Fruit fly (Drosophila melanogaster) whole organism, embryonic: ENCODE data around the gene CG10353.

Experiments
- Atf3 ChIP-seq: fragments of 200-800 bp; sonication (Bioruptor generic); optimal IDR thresholded peaks from 3 replicates; lab custom pipeline; 2016; ENCODE audit warnings: missing biosample characterization, missing genetic modification characterization
- CG10431 ChIP-seq: fragments of 200-800 bp; sonication (Bioruptor generic); optimal IDR thresholded peaks from 3 replicates; lab custom pipeline; 2018; ENCODE audit warnings: missing biosample characterization, mild to moderate bottlenecking, missing genetic modification characterization
- CG11085 ChIP-seq: fragments of 200-800 bp; sonication (Bioruptor generic); IDR thresholded peaks from 2 replicates; pipeline ENCODE4 v1.3.6; 2022; ENCODE audit warnings: missing biosample characterization, missing genetic modification characterization
- CG13424 ChIP-seq: fragments of 200-800 bp; sonication (Bioruptor generic); optimal IDR thresholded peaks from 2 replicates; lab custom pipeline; 2019; ENCODE audit warnings: missing biosample characterization, mild to moderate bottlenecking, missing genetic modification characterization, moderate library complexity
- CG1647 ChIP-seq: fragments of 200-800 bp; sonication (Bioruptor generic); optimal IDR thresholded peaks from 3 replicates; lab custom pipeline; 2016; ENCODE audit warnings: missing biosample characterization, missing genetic modification characterization
- CG17568 ChIP-seq: fragments of 200-800 bp; sonication (Bioruptor generic); optimal IDR thresholded peaks from 2 replicates; lab custom pipeline; 2018; ENCODE audit warnings: missing biosample characterization, mild to moderate bottlenecking, missing genetic modification characterization, moderate library complexity
- CG2202 ChIP-seq: fragments of 200-800 bp; sonication (Bioruptor generic); optimal IDR thresholded peaks from 2 replicates; lab custom pipeline; 2018; ENCODE audit warnings: missing biosample characterization, mild to moderate bottlenecking, missing genetic modification characterization
- CG30020 ChIP-seq: fragments of 200-800 bp; optimal IDR thresholded peaks from 2 replicates; lab custom pipeline; 2019; ENCODE audit warnings: missing biosample characterization, mild to moderate bottlenecking, missing genetic modification characterization, moderate library complexity
- CG3065 ChIP-seq: fragments of 200-800 bp; sonication (Bioruptor generic); optimal IDR thresholded peaks from 2 replicates; lab custom pipeline; 2016; ENCODE audit warnings: missing biosample characterization, missing genetic modification characterization
- CG31224 ChIP-seq: fragments of 200-800 bp; sonication (Bioruptor generic); IDR thresholded peaks from 2 replicates; pipeline ENCODE4 v1.3.6; 2022; ENCODE audit warnings: missing biosample characterization, missing genetic modification characterization
- CG31388 ChIP-seq: fragments of 200-800 bp; sonication (Bioruptor generic); optimal IDR thresholded peaks from 2 replicates; lab custom pipeline; 2016; ENCODE audit warnings: missing biosample characterization, missing genetic modification characterization
- CG34224 ChIP-seq: fragments of 200-800 bp; sonication (Bioruptor generic); IDR thresholded peaks from 3 replicates; pipeline ENCODE4 v1.3.6; 2022; ENCODE audit warnings: missing biosample characterization, missing genetic modification characterization; ENCODE audit not compliant: partially characterized antibody
- CG3838 ChIP-seq: fragments of 200-800 bp; sonication (Bioruptor generic); optimal IDR thresholded peaks from 3 replicates; lab custom pipeline; 2016; ENCODE audit warnings: missing biosample characterization, missing genetic modification characterization
- CG5953 ChIP-seq: fragments of 200-800 bp; sonication (Bioruptor generic); IDR thresholded peaks from 2 replicates; pipeline ENCODE4 v1.3.6; 2022; ENCODE audit warnings: missing biosample characterization, missing genetic modification characterization
- CG7786 ChIP-seq: fragments of 200-800 bp; sonication (Bioruptor generic); optimal IDR thresholded peaks from 2 replicates; lab custom pipeline; 2016; ENCODE audit warnings: missing biosample characterization, missing genetic modification characterization
- CG9215 ChIP-seq: fragments of 200-800 bp; sonication (Bioruptor generic); IDR thresholded peaks from 2 replicates; pipeline ENCODE4 v1.3.6; 2022; ENCODE audit warnings: missing biosample characterization, missing genetic modification characterization
- CTCF ChIP-seq: fragments of 200-800 bp; sonication (Bioruptor generic); optimal IDR thresholded peaks from 2 replicates; lab custom pipeline; 2017; ENCODE audit warnings: missing biosample characterization, mild to moderate bottlenecking, missing genetic modification characterization, moderate library complexity
- Camta ChIP-seq: fragments of 200-800 bp; sonication (Bioruptor generic); optimal IDR thresholded peaks from 2 replicates; lab custom pipeline; 2016; ENCODE audit warnings: missing biosample characterization, missing genetic modification characterization
- CkIIα-i1 ChIP-seq: fragments of 200-800 bp; sonication (Bioruptor generic); IDR thresholded peaks from 2 replicates; pipeline ENCODE4 v1.3.6; 2022; ENCODE audit warnings: missing biosample characterization, missing genetic modification characterization
- D19B ChIP-seq: fragments of 200-800 bp; sonication (Bioruptor generic); optimal IDR thresholded peaks from 2 replicates; lab custom pipeline; 2017; ENCODE audit warnings: missing biosample characterization, mild to moderate bottlenecking, missing genetic modification characterization
- Dip3 ChIP-seq: fragments of 200-800 bp; sonication (Bioruptor generic); optimal IDR thresholded peaks from 3 replicates; lab custom pipeline; 2016; ENCODE audit warnings: missing biosample characterization, missing genetic modification characterization
- Dp ChIP-seq: fragments of 200-800 bp; sonication (Bioruptor generic); optimal IDR thresholded peaks from 2 replicates; lab custom pipeline; 2018; ENCODE audit warnings: missing biosample characterization, mild to moderate bottlenecking, missing genetic modification characterization, moderate library complexity
- Dref ChIP-seq: fragments of 200-800 bp; sonication (Bioruptor generic); IDR thresholded peaks from 2 replicates; pipeline ENCODE4 v1.3.6; 2022; ENCODE audit warnings: missing biosample characterization, missing genetic modification characterization
- HmgZ ChIP-seq: fragments of 200-800 bp; sonication (Bioruptor generic); optimal IDR thresholded peaks from 2 replicates; lab custom pipeline; 2018; ENCODE audit warnings: missing biosample characterization, mild to moderate bottlenecking, missing genetic modification characterization
- Nf-YC ChIP-seq: fragments of 200-800 bp; optimal IDR thresholded peaks from 3 replicates; lab custom pipeline; 2019; ENCODE audit warnings: missing biosample characterization, mild to moderate bottlenecking, missing genetic modification characterization, moderate library complexity
- Sox100B ChIP-seq: fragments of 200-800 bp; sonication (Bioruptor generic); optimal IDR thresholded peaks from 3 replicates; lab custom pipeline; 2018; ENCODE audit warnings: missing biosample characterization, mild to moderate bottlenecking, missing genetic modification characterization
- ash1 ChIP-seq: fragments of 200-800 bp; sonication (Bioruptor generic); optimal IDR thresholded peaks from 2 replicates; lab custom pipeline; 2018; ENCODE audit warnings: missing biosample characterization, mild to moderate bottlenecking, missing genetic modification characterization
- bab2 ChIP-seq: fragments of 200-800 bp; sonication (Bioruptor generic); optimal IDR thresholded peaks from 2 replicates; lab custom pipeline; 2016; ENCODE audit warnings: missing biosample characterization, missing genetic modification characterization
- chinmo ChIP-seq: fragments of 200-800 bp; sonication (Bioruptor generic); IDR thresholded peaks from 4 replicates; pipeline ENCODE4 v1.3.6; 2022; ENCODE audit warnings: missing biosample characterization, missing genetic modification characterization; ENCODE audit not compliant: partially characterized antibody
- crp ChIP-seq, 2 experiments: fragments of 200-800 bp; sonication (Bioruptor generic); optimal IDR thresholded peaks; 2 replicates in 1 of 2; 3 replicates in 1 of 2; lab custom pipeline; 2017; ENCODE audit warnings: missing biosample characterization in 2 of 2, missing genetic modification characterization in 2 of 2, mild to moderate bottlenecking in 1 of 2, moderate library complexity in 1 of 2
- da ChIP-seq: fragments of 200-800 bp; sonication (Bioruptor generic); optimal IDR thresholded peaks from 2 replicates; lab custom pipeline; 2016; ENCODE audit warnings: missing biosample characterization, missing genetic modification characterization
- en ChIP-seq: fragments of 200-800 bp; sonication (Bioruptor generic); optimal IDR thresholded peaks from 2 replicates; lab custom pipeline; 2016; ENCODE audit warnings: missing biosample characterization, missing genetic modification characterization
- ewg ChIP-seq: fragments of 200-800 bp; sonication (Bioruptor generic); optimal IDR thresholded peaks from 3 replicates; lab custom pipeline; 2017; ENCODE audit warnings: mild to moderate bottlenecking, missing biosample characterization, missing genetic modification reagents, missing genetic modification characterization
- fru ChIP-seq: fragments of >200 bp; optimal IDR thresholded peaks from 2 replicates; lab custom pipeline; 2017
- gfzf ChIP-seq: fragments of 200-800 bp; sonication (Bioruptor generic); optimal IDR thresholded peaks from 2 replicates; lab custom pipeline; 2016; ENCODE audit warnings: missing biosample characterization, mild to moderate bottlenecking, missing genetic modification characterization, moderate library complexity
- gsb ChIP-seq: fragments of 200-800 bp; sonication (Bioruptor generic); IDR thresholded peaks from 2 replicates; pipeline ENCODE4 v1.3.6; 2022; ENCODE audit warnings: missing biosample characterization, missing genetic modification characterization
- lov ChIP-seq, 2 experiments: fragments of 200-800 bp in 1 of 2; fragments of >200 bp in 1 of 2; sonication (Bioruptor generic) in 1 of 2; IDR thresholded peaks in 1 of 2; optimal IDR thresholded peaks in 1 of 2; 2 replicates in 1 of 2; 3 replicates in 1 of 2; pipeline versions ENCODE4 v1.3.6 to Lab custom; 2017 to 2022; ENCODE audit warnings: missing biosample characterization in 1 of 2, missing genetic modification characterization in 1 of 2
- maf-S ChIP-seq: fragments of 200-800 bp; sonication (Bioruptor generic); optimal IDR thresholded peaks from 2 replicates; lab custom pipeline; 2016; ENCODE audit warnings: missing biosample characterization, missing genetic modification characterization
- onecut ChIP-seq: fragments of 200-800 bp; sonication (Bioruptor generic); IDR thresholded peaks from 2 replicates; pipeline ENCODE4 v1.3.6; 2022; ENCODE audit warnings: missing biosample characterization, missing genetic modification characterization
- pho ChIP-seq: fragments of 200-800 bp; sonication (Bioruptor generic); optimal IDR thresholded peaks from 2 replicates; lab custom pipeline; 2016; ENCODE audit warnings: missing biosample characterization, missing genetic modification characterization
- row ChIP-seq: fragments of 200-800 bp; sonication (Bioruptor generic); IDR thresholded peaks from 3 replicates; pipeline ENCODE4 v1.3.6; 2022; ENCODE audit warnings: missing biosample characterization, missing genetic modification characterization
- schlank ChIP-seq: fragments of 200-800 bp; sonication (Bioruptor generic); optimal IDR thresholded peaks from 2 replicates; lab custom pipeline; 2018; ENCODE audit warnings: missing biosample characterization, mild to moderate bottlenecking, missing genetic modification characterization
- sd ChIP-seq: fragments of 200-800 bp; sonication (Bioruptor generic); optimal IDR thresholded peaks from 3 replicates; lab custom pipeline; 2018; ENCODE audit warnings: missing biosample characterization, mild to moderate bottlenecking, missing genetic modification characterization, moderate library complexity
- sens ChIP-seq: fragments of 200-800 bp; sonication (Bioruptor generic); peaks from one replicate; lab custom pipeline; 2016; ENCODE audit warnings: missing biosample characterization, missing genetic modification characterization
- sens-2 ChIP-seq: fragments of 200-800 bp; sonication (Bioruptor generic); IDR thresholded peaks from 2 replicates; pipeline ENCODE4 v1.3.6; 2022; ENCODE audit warnings: missing biosample characterization, missing genetic modification characterization
- sima ChIP-seq: fragments of 200-800 bp; sonication (Bioruptor generic); optimal IDR thresholded peaks from 2 replicates; lab custom pipeline; 2016; ENCODE audit warnings: missing biosample characterization, missing genetic modification characterization
- slp2 ChIP-seq: fragments of 200-800 bp; sonication (Bioruptor generic); optimal IDR thresholded peaks from 2 replicates; lab custom pipeline; 2016; ENCODE audit warnings: missing biosample characterization, missing genetic modification characterization
- sna ChIP-seq: fragments of 200-800 bp; sonication (Bioruptor generic); IDR thresholded peaks from 2 replicates; pipeline ENCODE4 v1.3.6; 2022; ENCODE audit warnings: missing biosample characterization, missing genetic modification characterization; ENCODE audit not compliant: partially characterized antibody
- zfh2 ChIP-seq: fragments of 200-800 bp; sonication (Bioruptor generic); optimal IDR thresholded peaks from 2 replicates; lab custom pipeline; 2016; ENCODE audit warnings: missing biosample characterization, missing genetic modification characterization

The CG10353 gene

dm6 chrX:11886976-11887375 is at the start of gene CG10353, which contains the start of gene SelG (continued):
- TF ChIP-seq gsb (GFP tag; lab: Robert Waterston, UW), result no peak
- peak; percentile 22 for TF ChIP-seq Nf-YC (tag; lab: Kevin White, UChicago)
- TF ChIP-seq CG3838 (GFP tag; lab: Kevin White, UChicago), result no peak
- TF ChIP-seq CG9215, result 0 out of 2 replicates have a peak, but pooled peaks have one; percentile 14

- TF ChIP-seq CkIIα-i1 (GFP tag; lab: Robert Waterston, UW), result no peak
- TF ChIP-seq chinmo (GFP tag; lab: Robert Waterston, UW), result 0 out of 4 replicates have a peak, but pooled peaks have one; percentile 15
- TF ChIP-seq bab2 (GFP tag; lab: Kevin White, UChicago), result no peak
- no peak for TF ChIP-seq da (GFP tag; lab: Kevin White, UChicago)
- TF ChIP-seq D19B, result no peak
- no peak for TF ChIP-seq CG30020 (tag; lab: Kevin White, UChicago)
- TF ChIP-seq ewg, result peak; percentile 89
- TF ChIP-seq crp (GFP tag; optimal IDR thresholded peaks at IDR 0.05; lab: Kevin White, UChicago), result peak in 1 of 2 experiments; percentile 62
- TF ChIP-seq onecut (GFP tag; lab: Robert Waterston, UW), result peak; percentile 93
Measured at dm6 chrX:11930726-11931125, 43.8 kb upstream of the CG10353 start, which contains the start of gene Pdzd8. Gene Pdzd8 (minus strand): TSS chrX:11930850.

dm6 chrX:11925213-11925612 is 38.3 kb upstream of the CG10353 start:
- TF ChIP-seq Dip3 (GFP tag; lab: Kevin White, UChicago) (no peak), CG31224 (GFP tag; lab: Robert Waterston, UW) (peak; percentile 58), Sox100B (GFP tag; lab: Kevin White, UChicago) (no peak), Atf3 (GFP tag; lab: Kevin White, UChicago) (no peak), gfzf (no peak), sna (no peak), sd (tag; lab: Kevin White, UChicago) (no peak), Camta (GFP tag; lab: Kevin White, UChicago) (no peak), CG10431 (no peak), CTCF (GFP tag; lab: Kevin White, UChicago) (no peak), en (GFP tag; lab: Kevin White, UChicago) (no peak), CG31388 (GFP tag; lab: Kevin White, UChicago) (peak; percentile 20), HmgZ (tag; lab: Kevin White, UChicago) (no peak), zfh2 (GFP tag; lab: Kevin White, UChicago) (peak; percentile 14), CG34224 (GFP tag; lab: Robert Waterston, UW) (no peak), CG17568 (no peak), sens-2 (GFP tag; lab: Robert Waterston, UW) (no peak), sima (GFP tag; lab: Kevin White, UChicago) (no peak), CG11085 (GFP tag; lab: Robert Waterston, UW) (peak; percentile 46; the same call in 1 of the 2 replicates), slp2 (GFP tag; lab: Kevin White, UChicago) (no peak), lov (optimal IDR thresholded peaks at IDR 0.05; lab: Kevin White, UChicago) (no peak), lov (GFP tag; IDR thresholded peaks at IDR 0.05; lab: Robert Waterston, UW) (peak; percentile 39; the same call in 1 of the 3 replicates), CG7786 (GFP tag; lab: Kevin White, UChicago) (no peak), chinmo (GFP tag; lab: Robert Waterston, UW) (no peak), CG1647 (no peak), Dref (no peak), pho (no peak), row (GFP tag; lab: Robert Waterston, UW) (peak; percentile 72), ash1 (no peak), CG5953 (GFP tag; lab: Robert Waterston, UW) (peak; percentile 54; the same call in 1 of the 2 replicates), CG3065 (GFP tag; lab: Kevin White, UChicago) (no peak), maf-S (GFP tag; lab: Kevin White, UChicago) (no peak), Nf-YC (tag; lab: Kevin White, UChicago) (no peak), fru (no peak), sens (GFP tag; lab: Kevin White, UChicago) (peak; percentile 89), CG2202 (no peak), Dp (GFP tag; lab: Kevin White, UChicago) (no peak), schlank (tag; lab: Kevin White, UChicago) (peak; percentile 11), CG13424 (tag; lab: Kevin White, UChicago) (peak; percentile 20)
